Fruit fly (Drosophila melanogaster) whole organism, embryonic: Measurements from ENCODE around the gene Pgant8.
A peak's percentile ranks its signal among the peaks of the same experiment; 100 is the strongest.

Source experiments
- Ada2b ChIP-seq: fragments of 200-800 bp; sonication (Bioruptor generic); IDR thresholded peaks from 2 replicates; pipeline ENCODE4 v1.3.6; 2022; ENCODE audit warnings: missing biosample characterization, missing genetic modification characterization
- Adf1 ChIP-seq: fragments of 200-800 bp; sonication (Bioruptor generic); IDR thresholded peaks from 2 replicates; pipeline ENCODE4 v1.3.6; 2022; ENCODE audit warnings: missing biosample characterization, missing genetic modification characterization
- Asciz ChIP-seq: fragments of 200-800 bp; sonication (Bioruptor generic); optimal IDR thresholded peaks from 2 replicates; lab custom pipeline; 2017; ENCODE audit warnings: missing biosample characterization, mild to moderate bottlenecking, missing genetic modification characterization, missing genetic modification reagents
- Bdp1 ChIP-seq: fragments of 200-800 bp; sonication (Bioruptor generic); optimal IDR thresholded peaks from 3 replicates; lab custom pipeline; 2016; ENCODE audit warnings: missing biosample characterization, missing genetic modification characterization
- BtbVII ChIP-seq: fragments of 200-800 bp; sonication (Bioruptor generic); optimal IDR thresholded peaks from 3 replicates; lab custom pipeline; 2017; ENCODE audit warnings: missing biosample characterization, mild to moderate bottlenecking, missing genetic modification characterization
- CG12104 ChIP-seq: fragments of 200-800 bp; sonication (Bioruptor generic); optimal IDR thresholded peaks from 3 replicates; lab custom pipeline; 2016; ENCODE audit warnings: missing biosample characterization, missing genetic modification characterization
- CG1529 ChIP-seq: fragments of 200-800 bp; sonication (Bioruptor generic); optimal IDR thresholded peaks from 3 replicates; lab custom pipeline; 2018; ENCODE audit warnings: missing biosample characterization, missing genetic modification characterization
- CG15601 ChIP-seq: fragments of 200-800 bp; sonication (Bioruptor generic); optimal IDR thresholded peaks from 3 replicates; lab custom pipeline; 2019; ENCODE audit warnings: missing biosample characterization, mild to moderate bottlenecking, missing genetic modification characterization, moderate library complexity
- CG16815 ChIP-seq: fragments of 200-800 bp; sonication (Bioruptor generic); optimal IDR thresholded peaks from 3 replicates; lab custom pipeline; 2017; ENCODE audit warnings: missing biosample characterization, mild to moderate bottlenecking, missing genetic modification characterization
- CG17361 ChIP-seq: fragments of 200-800 bp; sonication (Bioruptor generic); IDR thresholded peaks from 3 replicates; pipeline ENCODE4 v1.3.6; 2022; ENCODE audit warnings: missing biosample characterization, missing genetic modification characterization
- CG17802 ChIP-seq: fragments of 200-800 bp; sonication (Bioruptor generic); optimal IDR thresholded peaks from 2 replicates; lab custom pipeline; 2018; ENCODE audit warnings: missing biosample characterization, mild to moderate bottlenecking, missing genetic modification characterization, moderate library complexity
- CG17829 ChIP-seq: fragments of 200-800 bp; optimal IDR thresholded peaks from 2 replicates; lab custom pipeline; 2019; ENCODE audit warnings: missing biosample characterization, mild to moderate bottlenecking, missing genetic modification characterization, moderate library complexity
- CG18262 ChIP-seq: fragments of 200-800 bp; optimal IDR thresholded peaks from 3 replicates; lab custom pipeline; 2019; ENCODE audit warnings: missing biosample characterization, mild to moderate bottlenecking, missing genetic modification characterization, moderate library complexity
- CG2202 ChIP-seq: fragments of 200-800 bp; sonication (Bioruptor generic); optimal IDR thresholded peaks from 2 replicates; lab custom pipeline; 2018; ENCODE audit warnings: missing biosample characterization, mild to moderate bottlenecking, missing genetic modification characterization
- CG2889 ChIP-seq: fragments of 200-800 bp; sonication (Bioruptor generic); IDR thresholded peaks from 3 replicates; pipeline ENCODE4 v1.3.6; 2022; ENCODE audit warnings: missing biosample characterization, missing genetic modification characterization
- CG31441 ChIP-seq: fragments of 200-800 bp; sonication (Bioruptor generic); IDR thresholded peaks from 2 replicates; pipeline ENCODE4 v1.3.6; 2022; ENCODE audit warnings: missing biosample characterization, missing genetic modification characterization
- CG33557 ChIP-seq: fragments of 200-800 bp; sonication (Bioruptor generic); optimal IDR thresholded peaks from 2 replicates; lab custom pipeline; 2019; ENCODE audit warnings: missing biosample characterization, mild to moderate bottlenecking, missing genetic modification characterization, moderate library complexity
- CG43689 ChIP-seq: fragments of 200-800 bp; sonication (Bioruptor generic); IDR thresholded peaks from 2 replicates; pipeline ENCODE4 v1.3.6; 2022; ENCODE audit warnings: missing biosample characterization, missing genetic modification characterization
- CG4404 ChIP-seq: fragments of 200-800 bp; sonication (Bioruptor generic); IDR thresholded peaks from 2 replicates; pipeline ENCODE4 v1.3.6; 2022; ENCODE audit warnings: missing biosample characterization, missing genetic modification characterization
- CG5245 ChIP-seq: fragments of 200-800 bp; sonication (Bioruptor generic); optimal IDR thresholded peaks from 3 replicates; lab custom pipeline; 2016; ENCODE audit warnings: missing biosample characterization, missing genetic modification characterization
- CG6791 ChIP-seq: fragments of 200-800 bp; sonication (Bioruptor generic); IDR thresholded peaks from 3 replicates; pipeline ENCODE4 v1.3.6; 2022; ENCODE audit warnings: missing biosample characterization, missing genetic modification characterization; ENCODE audit not compliant: partially characterized antibody
- CG7839 ChIP-seq: fragments of 200-800 bp; sonication (Bioruptor generic); optimal IDR thresholded peaks from 3 replicates; lab custom pipeline; 2018; ENCODE audit warnings: missing biosample characterization, mild to moderate bottlenecking, missing genetic modification characterization, moderate library complexity
- CG8388 ChIP-seq: fragments of 200-800 bp; sonication (Bioruptor generic); optimal IDR thresholded peaks from 2 replicates; lab custom pipeline; 2019; ENCODE audit warnings: missing biosample characterization, mild to moderate bottlenecking, missing genetic modification characterization, moderate library complexity
- CoRest ChIP-seq: fragments of 200-800 bp; sonication (Bioruptor generic); optimal IDR thresholded peaks from 3 replicates; lab custom pipeline; 2018; ENCODE audit warnings: missing biosample characterization, mild to moderate bottlenecking, missing genetic modification characterization, moderate library complexity
- Ets65A ChIP-seq: fragments of 200-800 bp; sonication (Bioruptor generic); peaks from one replicate; lab custom pipeline; 2016; ENCODE audit warnings: missing biosample characterization, missing genetic modification characterization
- Hsf ChIP-seq: fragments of 200-800 bp; sonication (Bioruptor generic); optimal IDR thresholded peaks from 3 replicates; lab custom pipeline; 2016; ENCODE audit warnings: missing biosample characterization, missing genetic modification characterization
- Med ChIP-seq: fragments of 200-800 bp; sonication (Bioruptor generic); peaks from one replicate; lab custom pipeline; 2016; ENCODE audit warnings: missing biosample characterization, missing genetic modification characterization, mild to moderate bottlenecking, inconsistent platforms, moderate library complexity
- Nf-YB ChIP-seq: fragments of 200-800 bp; sonication (Bioruptor generic); optimal IDR thresholded peaks from 3 replicates; lab custom pipeline; 2019; ENCODE audit warnings: missing biosample characterization, mild to moderate bottlenecking, missing genetic modification characterization, moderate library complexity
- Pdp1 ChIP-seq, 2 experiments: fragments of 200-800 bp; sonication (Bioruptor generic); optimal IDR thresholded peaks; 3 replicates each; lab custom pipeline; 2016; ENCODE audit warnings: missing biosample characterization in 2 of 2, missing genetic modification characterization in 2 of 2, mild to moderate bottlenecking in 1 of 2, moderate library complexity in 1 of 2
- Spps ChIP-seq: fragments of 200-800 bp; sonication (Bioruptor generic); optimal IDR thresholded peaks from 2 replicates; lab custom pipeline; 2018; ENCODE audit warnings: missing biosample characterization, mild to moderate bottlenecking, missing genetic modification characterization
- Ssrp ChIP-seq: fragments of 200-800 bp; sonication (Bioruptor generic); optimal IDR thresholded peaks from 2 replicates; lab custom pipeline; 2018; ENCODE audit warnings: missing biosample characterization, mild to moderate bottlenecking, missing genetic modification characterization, moderate library complexity
- Xrp1 ChIP-seq: fragments of 200-800 bp; sonication (Bioruptor generic); IDR thresholded peaks from 2 replicates; pipeline ENCODE4 v1.3.6; 2022; ENCODE audit warnings: missing biosample characterization, missing genetic modification characterization
- ara ChIP-seq: fragments of 200-800 bp; sonication (Bioruptor generic); IDR thresholded peaks from 2 replicates; pipeline ENCODE4 v1.3.6; 2022; ENCODE audit warnings: missing biosample characterization, missing genetic modification characterization
- cg ChIP-seq: fragments of 200-800 bp; sonication (Bioruptor generic); optimal IDR thresholded peaks from 3 replicates; lab custom pipeline; 2019; ENCODE audit warnings: missing biosample characterization, mild to moderate bottlenecking, missing genetic modification characterization, moderate library complexity
- dmrt11E ChIP-seq: fragments of 200-800 bp; sonication (Bioruptor generic); optimal IDR thresholded peaks from 3 replicates; lab custom pipeline; 2018; ENCODE audit warnings: missing biosample characterization, mild to moderate bottlenecking, missing genetic modification characterization, moderate library complexity
- fd102C ChIP-seq: fragments of 200-800 bp; sonication (Bioruptor generic); optimal IDR thresholded peaks from 2 replicates; lab custom pipeline; 2018; ENCODE audit warnings: missing biosample characterization, mild to moderate bottlenecking, missing genetic modification characterization, moderate library complexity
- fd96Cb ChIP-seq: fragments of 200-800 bp; sonication (Bioruptor generic); optimal IDR thresholded peaks from 2 replicates; lab custom pipeline; 2018; ENCODE audit warnings: missing biosample characterization, mild to moderate bottlenecking, missing genetic modification characterization, moderate library complexity
- grau ChIP-seq: fragments of 200-800 bp; optimal IDR thresholded peaks from 3 replicates; lab custom pipeline; 2019; ENCODE audit warnings: missing biosample characterization, mild to moderate bottlenecking, missing genetic modification characterization, moderate library complexity
- gsb-n ChIP-seq: fragments of 200-800 bp; sonication (Bioruptor generic); optimal IDR thresholded peaks from 3 replicates; lab custom pipeline; 2018; ENCODE audit warnings: missing biosample characterization, mild to moderate bottlenecking, missing genetic modification characterization
- lola ChIP-seq, 3 experiments: fragments of >200 bp in 2 of 3; fragments of 200-800 bp in 1 of 3; sonication (Bioruptor generic) in 1 of 3; optimal IDR thresholded peaks; 2 replicates each; lab custom pipeline; 2017 to 2019; ENCODE audit warnings: missing biosample characterization in 3 of 3, missing genetic modification characterization in 3 of 3, mild to moderate bottlenecking in 1 of 3, moderate library complexity in 1 of 3
- lov ChIP-seq, 2 experiments: fragments of 200-800 bp in 1 of 2; fragments of >200 bp in 1 of 2; sonication (Bioruptor generic) in 1 of 2; IDR thresholded peaks in 1 of 2; optimal IDR thresholded peaks in 1 of 2; 2 replicates in 1 of 2; 3 replicates in 1 of 2; pipeline versions ENCODE4 v1.3.6 to Lab custom; 2017 to 2022; ENCODE audit warnings: missing biosample characterization in 1 of 2, missing genetic modification characterization in 1 of 2
- onecut ChIP-seq: fragments of 200-800 bp; sonication (Bioruptor generic); IDR thresholded peaks from 2 replicates; pipeline ENCODE4 v1.3.6; 2022; ENCODE audit warnings: missing biosample characterization, missing genetic modification characterization
- phol ChIP-seq: fragments of 200-800 bp; sonication (Bioruptor generic); optimal IDR thresholded peaks from 3 replicates; lab custom pipeline; 2018; ENCODE audit warnings: missing biosample characterization, mild to moderate bottlenecking, missing genetic modification characterization, moderate library complexity
- row ChIP-seq: fragments of 200-800 bp; sonication (Bioruptor generic); IDR thresholded peaks from 3 replicates; pipeline ENCODE4 v1.3.6; 2022; ENCODE audit warnings: missing biosample characterization, missing genetic modification characterization
- slbo ChIP-seq: fragments of 200-800 bp; sonication (Bioruptor generic); IDR thresholded peaks from 2 replicates; pipeline ENCODE4 v1.3.6; 2022; ENCODE audit warnings: missing biosample characterization, missing genetic modification characterization
- stc ChIP-seq: fragments of 200-800 bp; sonication (Bioruptor generic); IDR thresholded peaks from 2 replicates; pipeline ENCODE4 v1.3.6; 2022; ENCODE audit warnings: missing biosample characterization, missing genetic modification characterization
- stwl ChIP-seq: fragments of 200-800 bp; sonication (Bioruptor generic); optimal IDR thresholded peaks from 3 replicates; lab custom pipeline; 2018; ENCODE audit warnings: missing biosample characterization, mild to moderate bottlenecking, missing genetic modification characterization, moderate library complexity
- tio ChIP-seq: fragments of 200-800 bp; sonication (Bioruptor generic); optimal IDR thresholded peaks from 2 replicates; lab custom pipeline; 2017; ENCODE audit warnings: missing biosample characterization, missing genetic modification characterization, inconsistent platforms
- zf30C ChIP-seq: fragments of 200-800 bp; sonication (Bioruptor generic); optimal IDR thresholded peaks from 3 replicates; lab custom pipeline; 2018; ENCODE audit warnings: missing biosample characterization, mild to moderate bottlenecking, missing genetic modification characterization

Gene Pgant8

dm6 chr3L:15672800-15673199, 10.9 kb upstream of the Pgant8 start (continued):
- TF ChIP-seq CG31441 (GFP tag; lab: Robert Waterston, UW) (peak; percentile 58), Adf1 (GFP tag; lab: Robert Waterston, UW) (no peak), slbo (GFP tag; lab: Robert Waterston, UW) (no peak), Spps (tag; lab: Kevin White, UChicago) (peak; percentile 31), fd102C (GFP tag; lab: Kevin White, UChicago) (peak; percentile 36), Asciz (GFP tag; lab: Kevin White, UChicago) (peak; percentile 30), fd96Cb (tag; lab: Kevin White, UChicago) (peak; percentile 39), CG2889 (GFP tag; lab: Robert Waterston, UW) (0 out of 3 replicates have a peak, but pooled peaks have one; percentile 4), CG43689 (GFP tag; lab: Robert Waterston, UW) (no peak), CG4404 (GFP tag; lab: Robert Waterston, UW) (peak; percentile 29; the same call in 1 of the 2 replicates), tio (GFP tag; lab: Kevin White, UChicago) (peak; percentile 29), BtbVII (no peak), gsb-n (tag; lab: Kevin White, UChicago) (peak; percentile 51), CG2202 (tag; lab: Kevin White, UChicago) (peak; percentile 30), CG7839 (tag; lab: Kevin White, UChicago) (peak; percentile 29), lola (GFP tag; optimal IDR thresholded peaks at IDR 0.05; lab: Kevin White, UChicago) (peak in 1 of 3 experiments; percentile 77), CG16815 (peak; percentile 36), CG15601 (tag; lab: Kevin White, UChicago) (peak; percentile 35), CG17802 (tag; lab: Kevin White, UChicago) (peak; percentile 12), CG6791 (GFP tag; lab: Robert Waterston, UW) (no peak), ara (GFP tag; lab: Robert Waterston, UW) (peak; percentile 50; the same call in 1 of the 2 replicates), Med (GFP tag; lab: Kevin White, UChicago) (peak; percentile 77), cg (no peak), Pdp1 (GFP tag; optimal IDR thresholded peaks at IDR 0.05; lab: Kevin White, UChicago) (peak in 1 of 2 experiments; percentile 19), Ssrp (tag; lab: Kevin White, UChicago) (peak; percentile 48), CG8388 (peak; percentile 25), grau (peak; percentile 51), Xrp1 (GFP tag; lab: Robert Waterston, UW) (peak; percentile 62; the same call in 1 of the 2 replicates), CoRest (tag; lab: Kevin White, UChicago) (peak; percentile 30), row (peak; percentile 22; the same call in 1 of the 3 replicates), CG5245 (peak; percentile 9), stwl (peak; percentile 31), CG17829 (peak; percentile 61), Bdp1 (GFP tag; lab: Kevin White, UChicago) (no peak), CG12104 (GFP tag; lab: Kevin White, UChicago) (peak; percentile 5), CG17361 (peak; percentile 55; the same call in 2 of the 3 replicates), Nf-YB (GFP tag; lab: Kevin White, UChicago) (no peak), stc (GFP tag; lab: Robert Waterston, UW) (no peak), Ets65A (GFP tag; lab: Kevin White, UChicago) (peak; percentile 92), Ada2b (GFP tag; lab: Robert Waterston, UW) (no peak), Hsf (GFP tag; lab: Kevin White, UChicago) (peak; percentile 34), CG1529 (GFP tag; lab: Kevin White, UChicago) (peak; percentile 13), lov (optimal IDR thresholded peaks at IDR 0.05; lab: Kevin White, UChicago) (no peak), lov (GFP tag; IDR thresholded peaks at IDR 0.05; lab: Robert Waterston, UW) (no peak), CG18262 (tag; lab: Kevin White, UChicago) (peak; percentile 60), zf30C (peak; percentile 19), dmrt11E (tag; lab: Kevin White, UChicago) (peak; percentile 88), CG33557 (peak; percentile 54), phol (peak; percentile 48), onecut (GFP tag; lab: Robert Waterston, UW) (0 out of 2 replicates have a peak, but pooled peaks have one; percentile 11)
